Fruit fly (Drosophila melanogaster) whole organism, prepupa: Measurements from ENCODE around the gene CARPB.

ENCODE experiments used
- Blimp-1 ChIP-seq: fragments of 200-800 bp; sonication (Bioruptor generic); optimal IDR thresholded peaks from 3 replicates; lab custom pipeline; 2017; ENCODE audit warnings: missing biosample characterization, missing genetic modification characterization, mild to moderate bottlenecking, moderate library complexity, missing genetic modification reagents
- CG10631 ChIP-seq: fragments of 200-800 bp; sonication (Bioruptor generic); optimal IDR thresholded peaks from 2 replicates; lab custom pipeline; 2016; ENCODE audit warnings: missing biosample characterization, missing genetic modification characterization
- CG10669 ChIP-seq: fragments of 200-800 bp; sonication (Bioruptor generic); optimal IDR thresholded peaks from 3 replicates; lab custom pipeline; 2018; ENCODE audit warnings: missing biosample characterization, mild to moderate bottlenecking, missing genetic modification characterization, moderate library complexity
- CG11294 ChIP-seq: fragments of 200-800 bp; sonication (Bioruptor generic); IDR thresholded peaks from 2 replicates; pipeline ENCODE4 v1.3.6; 2022; ENCODE audit warnings: missing biosample characterization, missing genetic modification characterization
- CG11902 ChIP-seq: fragments of 200-800 bp; sonication (Bioruptor generic); optimal IDR thresholded peaks from 3 replicates; lab custom pipeline; 2016; ENCODE audit warnings: missing biosample characterization, missing genetic modification characterization
- CG15336 ChIP-seq: fragments of 200-800 bp; sonication (Bioruptor generic); IDR thresholded peaks from 2 replicates; pipeline ENCODE4 v1.3.6; 2022; ENCODE audit warnings: missing biosample characterization, missing genetic modification characterization
- CG1621 ChIP-seq: fragments of 200-800 bp; sonication (Bioruptor generic); optimal IDR thresholded peaks from 3 replicates; lab custom pipeline; 2018; ENCODE audit warnings: missing biosample characterization, mild to moderate bottlenecking, missing genetic modification characterization
- CG16779 ChIP-seq: fragments of 200-800 bp; sonication (Bioruptor generic); optimal IDR thresholded peaks from 3 replicates; lab custom pipeline; 2017; ENCODE audit warnings: missing biosample characterization, mild to moderate bottlenecking, missing genetic modification characterization
- CG32006 ChIP-seq: fragments of 200-800 bp; sonication (Bioruptor generic); optimal IDR thresholded peaks from 3 replicates; lab custom pipeline; 2017; ENCODE audit warnings: missing biosample characterization, mild to moderate bottlenecking, missing genetic modification characterization
- CG34406 ChIP-seq: fragments of 200-800 bp; sonication (Bioruptor generic); optimal IDR thresholded peaks from 3 replicates; lab custom pipeline; 2016; ENCODE audit warnings: missing biosample characterization, missing genetic modification characterization
- CG3919 ChIP-seq: fragments of 200-800 bp; sonication (Bioruptor generic); optimal IDR thresholded peaks from 3 replicates; lab custom pipeline; 2016; ENCODE audit warnings: missing biosample characterization, missing genetic modification characterization
- CG4318 ChIP-seq: fragments of 200-800 bp; sonication (Bioruptor generic); optimal IDR thresholded peaks from 3 replicates; lab custom pipeline; 2017; ENCODE audit warnings: missing biosample characterization, mild to moderate bottlenecking, missing genetic modification characterization
- CG6163 ChIP-seq: fragments of 200-800 bp; sonication (Bioruptor generic); IDR thresholded peaks from 3 replicates; pipeline ENCODE4 v1.3.6; 2022; ENCODE audit warnings: missing biosample characterization, missing genetic modification characterization
- CG6276 ChIP-seq: fragments of 200-800 bp; sonication (Bioruptor generic); optimal IDR thresholded peaks from 2 replicates; lab custom pipeline; 2017; ENCODE audit warnings: missing biosample characterization, mild to moderate bottlenecking, missing genetic modification characterization
- CG6792 ChIP-seq: fragments of 200-800 bp; sonication (Bioruptor generic); optimal IDR thresholded peaks from 3 replicates; lab custom pipeline; 2016; ENCODE audit warnings: missing biosample characterization, missing genetic modification characterization
- CG6854 ChIP-seq: fragments of 200-800 bp; sonication (Bioruptor generic); optimal IDR thresholded peaks from 2 replicates; lab custom pipeline; 2017; ENCODE audit warnings: missing biosample characterization, mild to moderate bottlenecking, missing genetic modification characterization
- CG7368 ChIP-seq: fragments of 200-800 bp; sonication (Bioruptor generic); optimal IDR thresholded peaks from 3 replicates; lab custom pipeline; 2016; ENCODE audit warnings: missing biosample characterization, missing genetic modification characterization
- CG8119 ChIP-seq: fragments of 200-800 bp; sonication (Bioruptor generic); IDR thresholded peaks from 3 replicates; pipeline ENCODE4 v1.3.6; 2022; ENCODE audit warnings: missing biosample characterization, missing genetic modification characterization
- CG8632 ChIP-seq: fragments of 200-800 bp; sonication (Bioruptor generic); optimal IDR thresholded peaks from 3 replicates; lab custom pipeline; 2016; ENCODE audit warnings: missing biosample characterization, missing genetic modification characterization
- CG9139 ChIP-seq: fragments of 200-800 bp; sonication (Bioruptor generic); optimal IDR thresholded peaks from 3 replicates; lab custom pipeline; 2017; ENCODE audit warnings: missing biosample characterization, mild to moderate bottlenecking, missing genetic modification characterization
- Eip78C ChIP-seq: fragments of 200-800 bp; sonication (Bioruptor generic); peaks from one replicate; lab custom pipeline; 2016; ENCODE audit warnings: missing biosample characterization, missing genetic modification characterization
- Eip93F ChIP-seq: fragments of 200-800 bp; sonication (Bioruptor generic); optimal IDR thresholded peaks from 2 replicates; lab custom pipeline; 2016; ENCODE audit warnings: missing biosample characterization, mild to moderate bottlenecking, missing genetic modification characterization
- Ets21C ChIP-seq: fragments of 200-800 bp; sonication (Bioruptor generic); optimal IDR thresholded peaks from 3 replicates; lab custom pipeline; 2016; ENCODE audit warnings: missing biosample characterization, missing genetic modification characterization
- Ets96B ChIP-seq: fragments of 200-800 bp; optimal IDR thresholded peaks from 2 replicates; lab custom pipeline; 2019; ENCODE audit warnings: missing biosample characterization, mild to moderate bottlenecking, missing genetic modification characterization, moderate library complexity
- Hr38 ChIP-seq: sonication (Bioruptor generic); optimal IDR thresholded peaks from 2 replicates; lab custom pipeline; 2016; ENCODE audit warnings: missing biosample characterization, missing genetic modification characterization
- Hr39 ChIP-seq: fragments of 200-800 bp; sonication (Bioruptor generic); optimal IDR thresholded peaks from 2 replicates; lab custom pipeline; 2016; ENCODE audit warnings: missing biosample characterization, missing genetic modification characterization
- Hr4 ChIP-seq: fragments of 200-800 bp; sonication (Bioruptor generic); optimal IDR thresholded peaks from 3 replicates; lab custom pipeline; 2016; ENCODE audit warnings: missing biosample characterization, missing genetic modification characterization
- Met ChIP-seq: fragments of 200-800 bp; sonication (Bioruptor generic); optimal IDR thresholded peaks from 3 replicates; lab custom pipeline; 2016; ENCODE audit warnings: missing biosample characterization, missing genetic modification characterization
- OdsH ChIP-seq: fragments of 200-800 bp; sonication (Bioruptor generic); optimal IDR thresholded peaks from 3 replicates; lab custom pipeline; 2016; ENCODE audit warnings: missing biosample characterization, missing genetic modification characterization
- Smox ChIP-seq: fragments of 200-800 bp; sonication (Bioruptor generic); optimal IDR thresholded peaks from 3 replicates; lab custom pipeline; 2016; ENCODE audit warnings: missing biosample characterization, missing genetic modification characterization
- Sox102F ChIP-seq: fragments of 200-800 bp; sonication (Bioruptor generic); optimal IDR thresholded peaks from 2 replicates; lab custom pipeline; 2016; ENCODE audit warnings: missing biosample characterization, mild to moderate bottlenecking, missing genetic modification characterization
- Sox15 ChIP-seq: fragments of 200-800 bp; sonication (Bioruptor generic); optimal IDR thresholded peaks from 3 replicates; lab custom pipeline; 2016; ENCODE audit warnings: missing biosample characterization, missing genetic modification characterization
- achi ChIP-seq: fragments of 200-800 bp; sonication (Bioruptor generic); optimal IDR thresholded peaks from 3 replicates; lab custom pipeline; 2016; ENCODE audit warnings: missing biosample characterization, missing genetic modification characterization
- cyc ChIP-seq: fragments of 200-800 bp; sonication (Bioruptor generic); optimal IDR thresholded peaks from 3 replicates; lab custom pipeline; 2016; ENCODE audit warnings: missing biosample characterization, missing genetic modification characterization
- dac ChIP-seq: fragments of 200-800 bp; sonication (Bioruptor generic); optimal IDR thresholded peaks from 2 replicates; lab custom pipeline; 2017; ENCODE audit warnings: missing biosample characterization, mild to moderate bottlenecking, missing genetic modification characterization
- eg ChIP-seq: fragments of 200-800 bp; sonication (Bioruptor generic); IDR thresholded peaks from 3 replicates; pipeline ENCODE4 v1.3.6; 2022; ENCODE audit warnings: missing biosample characterization, missing genetic modification characterization
- esn ChIP-seq: fragments of 200-800 bp; sonication (Bioruptor generic); optimal IDR thresholded peaks from 2 replicates; lab custom pipeline; 2016; ENCODE audit warnings: missing biosample characterization, mild to moderate bottlenecking, missing genetic modification characterization, moderate library complexity
- fd59A ChIP-seq: fragments of 200-800 bp; sonication (Bioruptor generic); optimal IDR thresholded peaks from 2 replicates; lab custom pipeline; 2017; ENCODE audit warnings: missing biosample characterization, mild to moderate bottlenecking, missing genetic modification characterization, missing genetic modification reagents
- fd85E ChIP-seq: fragments of 200-800 bp; sonication (Bioruptor generic); optimal IDR thresholded peaks from 3 replicates; lab custom pipeline; 2016; ENCODE audit warnings: missing biosample characterization, missing genetic modification characterization
- pdm3 ChIP-seq: fragments of 200-800 bp; sonication (Bioruptor generic); optimal IDR thresholded peaks from 3 replicates; lab custom pipeline; 2016; ENCODE audit warnings: missing biosample characterization, missing genetic modification characterization
- spab ChIP-seq: fragments of 200-800 bp; sonication (Bioruptor generic); optimal IDR thresholded peaks from 2 replicates; lab custom pipeline; 2017; ENCODE audit warnings: missing biosample characterization, mild to moderate bottlenecking, missing genetic modification characterization, missing genetic modification reagents
- ss ChIP-seq, 2 experiments: fragments of 200-800 bp; sonication (Bioruptor generic); optimal IDR thresholded peaks; 2 replicates in 1 of 2; 3 replicates in 1 of 2; lab custom pipeline; 2017 to 2018; ENCODE audit warnings: mild to moderate bottlenecking in 2 of 2, missing biosample characterization in 2 of 2, missing genetic modification characterization in 2 of 2, moderate library complexity in 1 of 2
- svp ChIP-seq: fragments of 200-800 bp; sonication (Bioruptor generic); peaks from one replicate; lab custom pipeline; 2016; ENCODE audit warnings: missing biosample characterization, missing genetic modification characterization
- topi ChIP-seq: fragments of 200-800 bp; sonication (Bioruptor generic); optimal IDR thresholded peaks from 3 replicates; lab custom pipeline; 2016; ENCODE audit warnings: missing biosample characterization, missing genetic modification characterization
- vri ChIP-seq: fragments of 200-800 bp; sonication (Bioruptor generic); optimal IDR thresholded peaks from 3 replicates; lab custom pipeline; 2016; ENCODE audit warnings: missing biosample characterization, mild to moderate bottlenecking, missing genetic modification characterization

CARPB gene

dm6 chrX:9738551-9738950, 44.5 kb upstream of the CARPB start (continued):
- TF ChIP-seq CG7368 (GFP tag; lab: Kevin White, UChicago) (peak; percentile 4), eg (peak; percentile 67), pdm3 (peak; percentile 57), Hr39 (GFP tag; lab: Kevin White, UChicago) (peak; percentile 33), CG16779 (tag; lab: Kevin White, UChicago) (no peak), Eip78C (GFP tag; lab: Kevin White, UChicago) (peak; percentile 90), dac (peak; percentile 32), Hr38 (GFP tag; lab: Kevin White, UChicago) (no peak), fd59A (GFP tag; lab: Kevin White, UChicago) (peak; percentile 24), Blimp-1 (GFP tag; lab: Kevin White, UChicago) (no peak), CG8119 (GFP tag; lab: Robert Waterston, UW) (peak; percentile 44; the same call in 2 of the 3 replicates), vri (GFP tag; lab: Kevin White, UChicago) (no peak), CG6854 (GFP tag; lab: Kevin White, UChicago) (no peak), CG10669 (peak; percentile 58), CG9139 (no peak), CG11902 (GFP tag; lab: Kevin White, UChicago) (no peak), CG6276 (GFP tag; lab: Kevin White, UChicago) (peak; percentile 22)

- TF ChIP-seq Ets21C (GFP tag; lab: Kevin White, UChicago) (no peak), Hr4 (GFP tag; lab: Kevin White, UChicago) (no peak), vri (GFP tag; lab: Kevin White, UChicago) (no peak), CG32006 (GFP tag; lab: Kevin White, UChicago) (no peak), Hr38 (GFP tag; lab: Kevin White, UChicago) (no peak), CG34406 (no peak), topi (GFP tag; lab: Kevin White, UChicago) (no peak), Ets96B (no peak), Sox15 (GFP tag; lab: Kevin White, UChicago) (no peak), CG6854 (GFP tag; lab: Kevin White, UChicago) (no peak), Sox102F (GFP tag; lab: Kevin White, UChicago) (no peak)
Measured at dm6 chrX:9740269-9740668, 42.8 kb upstream of the CARPB start.

dm6 chrX:9742084-9742483, 40.9 kb upstream of the CARPB start:
- TF ChIP-seq fd59A (GFP tag; lab: Kevin White, UChicago): no peak
- peak; percentile 28 for TF ChIP-seq topi (GFP tag; lab: Kevin White, UChicago)
- TF ChIP-seq Blimp-1 (GFP tag; lab: Kevin White, UChicago): no peak
- no peak for TF ChIP-seq spab (GFP tag; lab: Kevin White, UChicago)
- TF ChIP-seq CG3919: peak; percentile 6
- TF ChIP-seq fd85E (GFP tag; lab: Kevin White, UChicago): no peak
- TF ChIP-seq CG8119 (GFP tag; lab: Robert Waterston, UW): no peak
- TF ChIP-seq CG6163: no peak
- no peak for TF ChIP-seq achi (GFP tag; lab: Kevin White, UChicago)
- no peak for TF ChIP-seq CG1621 (tag; lab: Kevin White, UChicago)
- no peak for TF ChIP-seq CG10669
- peak; percentile 65 for TF ChIP-seq svp (GFP tag; lab: Kevin White, UChicago)
- peak; percentile 25 for TF ChIP-seq Smox (GFP tag; lab: Kevin White, UChicago)
- TF ChIP-seq Sox15 (GFP tag; lab: Kevin White, UChicago): no peak
- no peak for TF ChIP-seq eg
- TF ChIP-seq cyc (GFP tag; lab: Kevin White, UChicago): peak; percentile 21
- TF ChIP-seq CG4318 (GFP tag; lab: Kevin White, UChicago): no peak
- no peak for TF ChIP-seq CG11902 (GFP tag; lab: Kevin White, UChicago)
- peak; percentile 28; the same call in 1 of the 2 replicates for TF ChIP-seq CG15336
- no peak for TF ChIP-seq CG32006 (GFP tag; lab: Kevin White, UChicago)
- no peak for TF ChIP-seq ss (GFP tag; optimal IDR thresholded peaks at IDR 0.05; lab: Kevin White, UChicago)
- TF ChIP-seq CG8632: no peak
- peak; percentile 23 for TF ChIP-seq esn (GFP tag; lab: Kevin White, UChicago)
- TF ChIP-seq Eip93F (GFP tag; lab: Kevin White, UChicago): no peak
- no peak for TF ChIP-seq Hr4 (GFP tag; lab: Kevin White, UChicago)
- no peak for TF ChIP-seq Hr38 (GFP tag; lab: Kevin White, UChicago)
- TF ChIP-seq Eip78C (GFP tag; lab: Kevin White, UChicago): peak; percentile 71
- no peak for TF ChIP-seq Ets21C (GFP tag; lab: Kevin White, UChicago)
- TF ChIP-seq CG6792: no peak
- peak; percentile 11 for TF ChIP-seq pdm3
- TF ChIP-seq CG10631: peak; percentile 1
- peak; percentile 10 for TF ChIP-seq Hr39 (GFP tag; lab: Kevin White, UChicago)
- TF ChIP-seq CG16779 (tag; lab: Kevin White, UChicago): no peak
- no peak for TF ChIP-seq CG11294 (GFP tag; lab: Robert Waterston, UW)
- no peak for TF ChIP-seq CG7368 (GFP tag; lab: Kevin White, UChicago)
- no peak for TF ChIP-seq OdsH (GFP tag; lab: Kevin White, UChicago)
- peak; percentile 35 for TF ChIP-seq Met (GFP tag; lab: Kevin White, UChicago)
- TF ChIP-seq vri (GFP tag; lab: Kevin White, UChicago): peak; percentile 15
- peak; percentile 1 for TF ChIP-seq Ets96B
